Worm (Caenorhabditis elegans) whole organism, young adult: Measurements from ENCODE around the gene sknr-1.

Experiments used
- F55B11.4 ChIP-seq: sonication (generic microtip); optimal IDR thresholded peaks from 2 replicates; lab custom pipeline; 2016; ENCODE audit warnings: missing compliant biosample characterization, missing genetic modification characterization, borderline replicate concordance; ENCODE audit not compliant: insufficient read depth
- ceh-40 ChIP-seq: fragments of 200-800 bp; sonication (Bioruptor generic); IDR thresholded peaks from 2 replicates; pipeline ENCODE4 v1.3.6; 2022; ENCODE audit warnings: missing genetic modification characterization, missing compliant biosample characterization
- egl-44 ChIP-seq: fragments of 200-800 bp; sonication (Bioruptor generic); IDR thresholded peaks from 2 replicates; pipeline ENCODE4 v1.3.6; 2022; ENCODE audit warnings: missing genetic modification reagents, missing genetic modification characterization, missing compliant biosample characterization
- hmg-1.2 ChIP-seq: fragments of 200-800 bp; sonication (Bioruptor generic); IDR thresholded peaks from 2 replicates; pipeline ENCODE4 v1.3.6; 2022; ENCODE audit warnings: missing genetic modification reagents, missing genetic modification characterization, missing compliant biosample characterization

DNA sequence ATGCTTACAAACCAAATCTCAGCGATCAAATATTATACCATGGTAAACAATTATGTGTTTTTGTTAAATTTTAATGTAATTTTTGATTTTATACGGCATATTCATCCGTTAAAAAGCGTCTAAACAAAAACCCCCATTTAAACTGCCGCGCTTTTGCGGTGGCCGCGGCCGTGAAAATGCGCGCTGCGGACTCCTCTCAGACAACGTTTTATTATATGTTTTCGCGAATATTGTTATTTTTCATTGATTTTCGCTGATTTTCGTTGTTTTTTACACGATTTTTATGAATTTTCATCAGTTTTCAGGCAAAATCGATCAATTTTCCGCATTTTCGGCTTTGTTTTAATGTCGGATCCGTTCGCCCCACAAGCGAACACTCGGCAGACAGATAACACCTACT lies 13.3 kb upstream of the sknr-1 start, which contains the start of gene W02H5.19:
- TF ChIP-seq hmg-1.2 (GFP tag; lab: Robert Waterston, UW) (0 out of 2 replicates have a peak, but pooled peaks have one; percentile 19), F55B11.4 (tag; lab: Kevin White, UChicago) (no peak), ceh-40 (GFP tag; lab: Robert Waterston, UW) (no peak), egl-44 (GFP tag; lab: Robert Waterston, UW) (no peak)
